Fruit fly (Drosophila melanogaster) whole organism, prepupa: ENCODE results near the gene CG18558.

ENCODE experiments used
- CG10631 ChIP-seq: fragments of 200-800 bp; sonication (Bioruptor generic); optimal IDR thresholded peaks from 2 replicates; lab custom pipeline; 2016; ENCODE audit warnings: missing biosample characterization, missing genetic modification characterization
- CG10669 ChIP-seq: fragments of 200-800 bp; sonication (Bioruptor generic); optimal IDR thresholded peaks from 3 replicates; lab custom pipeline; 2018; ENCODE audit warnings: missing biosample characterization, mild to moderate bottlenecking, missing genetic modification characterization, moderate library complexity
- CG11762 ChIP-seq: fragments of 200-800 bp; sonication (Bioruptor generic); optimal IDR thresholded peaks from 3 replicates; lab custom pipeline; 2016; ENCODE audit warnings: missing biosample characterization, missing genetic modification characterization; ENCODE audit not compliant: insufficient read depth
- CG11902 ChIP-seq: fragments of 200-800 bp; sonication (Bioruptor generic); optimal IDR thresholded peaks from 3 replicates; lab custom pipeline; 2016; ENCODE audit warnings: missing biosample characterization, missing genetic modification characterization
- CG16779 ChIP-seq: fragments of 200-800 bp; sonication (Bioruptor generic); optimal IDR thresholded peaks from 3 replicates; lab custom pipeline; 2017; ENCODE audit warnings: missing biosample characterization, mild to moderate bottlenecking, missing genetic modification characterization
- CG3032 ChIP-seq: fragments of 200-800 bp; optimal IDR thresholded peaks from 2 replicates; lab custom pipeline; 2019; ENCODE audit warnings: missing biosample characterization, mild to moderate bottlenecking, missing genetic modification characterization, moderate library complexity
- CG32006 ChIP-seq: fragments of 200-800 bp; sonication (Bioruptor generic); optimal IDR thresholded peaks from 3 replicates; lab custom pipeline; 2017; ENCODE audit warnings: missing biosample characterization, mild to moderate bottlenecking, missing genetic modification characterization
- CG34406 ChIP-seq: fragments of 200-800 bp; sonication (Bioruptor generic); optimal IDR thresholded peaks from 3 replicates; lab custom pipeline; 2016; ENCODE audit warnings: missing biosample characterization, missing genetic modification characterization
- CG3919 ChIP-seq: fragments of 200-800 bp; sonication (Bioruptor generic); optimal IDR thresholded peaks from 3 replicates; lab custom pipeline; 2016; ENCODE audit warnings: missing biosample characterization, missing genetic modification characterization
- CG6163 ChIP-seq: fragments of 200-800 bp; sonication (Bioruptor generic); IDR thresholded peaks from 3 replicates; pipeline ENCODE4 v1.3.6; 2022; ENCODE audit warnings: missing biosample characterization, missing genetic modification characterization
- CG6276 ChIP-seq: fragments of 200-800 bp; sonication (Bioruptor generic); optimal IDR thresholded peaks from 2 replicates; lab custom pipeline; 2017; ENCODE audit warnings: missing biosample characterization, mild to moderate bottlenecking, missing genetic modification characterization
- CG6792 ChIP-seq: fragments of 200-800 bp; sonication (Bioruptor generic); optimal IDR thresholded peaks from 3 replicates; lab custom pipeline; 2016; ENCODE audit warnings: missing biosample characterization, missing genetic modification characterization
- CG6808 ChIP-seq: fragments of 200-800 bp; sonication (Bioruptor generic); optimal IDR thresholded peaks from 3 replicates; lab custom pipeline; 2017; ENCODE audit warnings: missing biosample characterization, missing genetic modification characterization, mild to moderate bottlenecking, moderate library complexity, missing genetic modification reagents
- CG6854 ChIP-seq: fragments of 200-800 bp; sonication (Bioruptor generic); optimal IDR thresholded peaks from 2 replicates; lab custom pipeline; 2017; ENCODE audit warnings: missing biosample characterization, mild to moderate bottlenecking, missing genetic modification characterization
- CG7368 ChIP-seq: fragments of 200-800 bp; sonication (Bioruptor generic); optimal IDR thresholded peaks from 3 replicates; lab custom pipeline; 2016; ENCODE audit warnings: missing biosample characterization, missing genetic modification characterization
- CG8119 ChIP-seq: fragments of 200-800 bp; sonication (Bioruptor generic); IDR thresholded peaks from 3 replicates; pipeline ENCODE4 v1.3.6; 2022; ENCODE audit warnings: missing biosample characterization, missing genetic modification characterization
- CG8319 ChIP-seq: fragments of 200-800 bp; sonication (Bioruptor generic); optimal IDR thresholded peaks from 3 replicates; lab custom pipeline; 2016; ENCODE audit warnings: missing biosample characterization, missing genetic modification characterization
- CG8632 ChIP-seq: fragments of 200-800 bp; sonication (Bioruptor generic); optimal IDR thresholded peaks from 3 replicates; lab custom pipeline; 2016; ENCODE audit warnings: missing biosample characterization, missing genetic modification characterization
- CG9139 ChIP-seq: fragments of 200-800 bp; sonication (Bioruptor generic); optimal IDR thresholded peaks from 3 replicates; lab custom pipeline; 2017; ENCODE audit warnings: missing biosample characterization, mild to moderate bottlenecking, missing genetic modification characterization
- Eip78C ChIP-seq: fragments of 200-800 bp; sonication (Bioruptor generic); peaks from one replicate; lab custom pipeline; 2016; ENCODE audit warnings: missing biosample characterization, missing genetic modification characterization
- Ets21C ChIP-seq: fragments of 200-800 bp; sonication (Bioruptor generic); optimal IDR thresholded peaks from 3 replicates; lab custom pipeline; 2016; ENCODE audit warnings: missing biosample characterization, missing genetic modification characterization
- Gug ChIP-seq: fragments of 200-800 bp; sonication (Bioruptor generic); IDR thresholded peaks from 2 replicates; pipeline ENCODE4 v1.3.6; 2022; ENCODE audit warnings: missing biosample characterization, missing genetic modification characterization
- Hr38 ChIP-seq: sonication (Bioruptor generic); optimal IDR thresholded peaks from 2 replicates; lab custom pipeline; 2016; ENCODE audit warnings: missing biosample characterization, missing genetic modification characterization
- Hr39 ChIP-seq: fragments of 200-800 bp; sonication (Bioruptor generic); optimal IDR thresholded peaks from 2 replicates; lab custom pipeline; 2016; ENCODE audit warnings: missing biosample characterization, missing genetic modification characterization
- Hr4 ChIP-seq: fragments of 200-800 bp; sonication (Bioruptor generic); optimal IDR thresholded peaks from 3 replicates; lab custom pipeline; 2016; ENCODE audit warnings: missing biosample characterization, missing genetic modification characterization
- Lpt ChIP-seq: fragments of 200-800 bp; sonication (Bioruptor generic); optimal IDR thresholded peaks from 3 replicates; lab custom pipeline; 2016; ENCODE audit warnings: missing biosample characterization, missing genetic modification characterization
- Met ChIP-seq: fragments of 200-800 bp; sonication (Bioruptor generic); optimal IDR thresholded peaks from 3 replicates; lab custom pipeline; 2016; ENCODE audit warnings: missing biosample characterization, missing genetic modification characterization
- OdsH ChIP-seq: fragments of 200-800 bp; sonication (Bioruptor generic); optimal IDR thresholded peaks from 3 replicates; lab custom pipeline; 2016; ENCODE audit warnings: missing biosample characterization, missing genetic modification characterization
- Smox ChIP-seq: fragments of 200-800 bp; sonication (Bioruptor generic); optimal IDR thresholded peaks from 3 replicates; lab custom pipeline; 2016; ENCODE audit warnings: missing biosample characterization, missing genetic modification characterization
- Sox102F ChIP-seq: fragments of 200-800 bp; sonication (Bioruptor generic); optimal IDR thresholded peaks from 2 replicates; lab custom pipeline; 2016; ENCODE audit warnings: missing biosample characterization, mild to moderate bottlenecking, missing genetic modification characterization
- Sox14 ChIP-seq: fragments of 200-800 bp; sonication (Bioruptor generic); optimal IDR thresholded peaks from 3 replicates; lab custom pipeline; 2016; ENCODE audit warnings: missing biosample characterization, missing genetic modification characterization
- Sox15 ChIP-seq: fragments of 200-800 bp; sonication (Bioruptor generic); optimal IDR thresholded peaks from 3 replicates; lab custom pipeline; 2016; ENCODE audit warnings: missing biosample characterization, missing genetic modification characterization
- achi ChIP-seq: fragments of 200-800 bp; sonication (Bioruptor generic); optimal IDR thresholded peaks from 3 replicates; lab custom pipeline; 2016; ENCODE audit warnings: missing biosample characterization, missing genetic modification characterization
- acj6 ChIP-seq: fragments of 200-800 bp; sonication (Bioruptor generic); optimal IDR thresholded peaks from 3 replicates; lab custom pipeline; 2016; ENCODE audit warnings: missing biosample characterization, missing genetic modification characterization
- cyc ChIP-seq: fragments of 200-800 bp; sonication (Bioruptor generic); optimal IDR thresholded peaks from 3 replicates; lab custom pipeline; 2016; ENCODE audit warnings: missing biosample characterization, missing genetic modification characterization
- dac ChIP-seq: fragments of 200-800 bp; sonication (Bioruptor generic); optimal IDR thresholded peaks from 2 replicates; lab custom pipeline; 2017; ENCODE audit warnings: missing biosample characterization, mild to moderate bottlenecking, missing genetic modification characterization
- dsx ChIP-seq: fragments of 200-800 bp; optimal IDR thresholded peaks from 3 replicates; lab custom pipeline; 2019; ENCODE audit warnings: missing biosample characterization, mild to moderate bottlenecking, missing genetic modification characterization, moderate library complexity; ENCODE audit not compliant: poor library complexity, severe bottlenecking
- esn ChIP-seq: fragments of 200-800 bp; sonication (Bioruptor generic); optimal IDR thresholded peaks from 2 replicates; lab custom pipeline; 2016; ENCODE audit warnings: missing biosample characterization, mild to moderate bottlenecking, missing genetic modification characterization, moderate library complexity
- fd59A ChIP-seq: fragments of 200-800 bp; sonication (Bioruptor generic); optimal IDR thresholded peaks from 2 replicates; lab custom pipeline; 2017; ENCODE audit warnings: missing biosample characterization, mild to moderate bottlenecking, missing genetic modification characterization, missing genetic modification reagents
- lz ChIP-seq: fragments of 200-800 bp; sonication (Bioruptor generic); optimal IDR thresholded peaks from 3 replicates; lab custom pipeline; 2016; ENCODE audit warnings: missing biosample characterization, missing genetic modification characterization
- net ChIP-seq: fragments of 200-800 bp; sonication (Bioruptor generic); optimal IDR thresholded peaks from 3 replicates; lab custom pipeline; 2016; ENCODE audit warnings: missing biosample characterization, missing genetic modification characterization
- pdm3 ChIP-seq: fragments of 200-800 bp; sonication (Bioruptor generic); optimal IDR thresholded peaks from 3 replicates; lab custom pipeline; 2016; ENCODE audit warnings: missing biosample characterization, missing genetic modification characterization
- spab ChIP-seq: fragments of 200-800 bp; sonication (Bioruptor generic); optimal IDR thresholded peaks from 2 replicates; lab custom pipeline; 2017; ENCODE audit warnings: missing biosample characterization, mild to moderate bottlenecking, missing genetic modification characterization, missing genetic modification reagents
- ss ChIP-seq, 2 experiments: fragments of 200-800 bp; sonication (Bioruptor generic); optimal IDR thresholded peaks; 2 replicates in 1 of 2; 3 replicates in 1 of 2; lab custom pipeline; 2017 to 2018; ENCODE audit warnings: mild to moderate bottlenecking in 2 of 2, missing biosample characterization in 2 of 2, missing genetic modification characterization in 2 of 2, moderate library complexity in 1 of 2
- topi ChIP-seq: fragments of 200-800 bp; sonication (Bioruptor generic); optimal IDR thresholded peaks from 3 replicates; lab custom pipeline; 2016; ENCODE audit warnings: missing biosample characterization, missing genetic modification characterization
- vri ChIP-seq: fragments of 200-800 bp; sonication (Bioruptor generic); optimal IDR thresholded peaks from 3 replicates; lab custom pipeline; 2016; ENCODE audit warnings: missing biosample characterization, mild to moderate bottlenecking, missing genetic modification characterization

Gene CG18558

DNA sequence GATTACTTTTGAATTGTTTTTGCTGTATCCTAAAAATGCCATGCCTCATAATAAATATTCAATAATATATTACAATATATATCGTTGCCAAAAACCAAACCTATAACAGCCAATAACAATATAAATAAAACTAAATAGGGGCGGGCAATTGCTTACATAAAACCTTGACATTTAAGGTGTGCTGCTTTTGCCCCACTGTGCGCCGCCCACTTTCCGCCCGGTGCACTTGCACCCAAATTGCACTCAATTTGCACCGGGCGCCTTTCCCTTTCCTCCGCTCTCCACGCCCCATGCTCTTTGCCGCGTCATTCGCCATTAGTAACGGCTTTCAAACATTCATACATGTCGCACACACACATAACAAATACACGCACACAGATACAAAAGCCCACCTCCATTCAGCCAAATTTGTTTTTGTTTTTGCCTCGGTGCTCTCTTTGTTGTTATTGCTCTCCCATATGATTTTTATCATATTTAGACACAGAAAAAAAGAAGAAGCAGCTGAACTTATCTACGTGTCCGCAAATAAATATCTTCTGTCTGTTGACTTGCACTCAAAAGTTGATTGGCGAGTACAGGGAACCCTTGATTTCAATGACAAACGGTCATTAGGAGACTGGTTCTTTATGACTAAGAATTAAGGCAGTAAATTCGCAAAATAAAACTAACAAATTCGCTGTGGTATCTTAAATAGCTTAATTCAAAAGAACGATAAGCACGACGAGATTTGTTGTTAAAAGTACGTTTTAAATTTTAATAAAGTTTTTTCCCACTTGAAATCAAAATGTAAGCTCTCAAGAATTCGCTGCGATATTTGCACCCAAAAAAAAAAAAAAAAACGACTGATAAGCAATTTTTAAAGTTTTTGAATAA, 13.8 kb upstream of the CG18558 start (continued):
- TF ChIP-seq Hr39 (GFP tag; lab: Kevin White, UChicago): peak; percentile 20
- peak; percentile 66 for TF ChIP-seq dac (GFP tag; lab: Kevin White, UChicago)
- peak; percentile 69 for TF ChIP-seq acj6 (GFP tag; lab: Kevin White, UChicago)
- TF ChIP-seq vri (GFP tag; lab: Kevin White, UChicago): peak; percentile 47
- TF ChIP-seq CG3919 (GFP tag; lab: Kevin White, UChicago): peak; percentile 77
- TF ChIP-seq net (GFP tag; lab: Kevin White, UChicago): peak; percentile 78
- peak; percentile 11 for TF ChIP-seq CG8319 (GFP tag; lab: Kevin White, UChicago)
- TF ChIP-seq CG8119 (GFP tag; lab: Robert Waterston, UW): peak; percentile 88
- no peak for TF ChIP-seq CG11902
- no peak for TF ChIP-seq cyc (GFP tag; lab: Kevin White, UChicago)
- no peak for TF ChIP-seq Ets21C (GFP tag; lab: Kevin White, UChicago)
- TF ChIP-seq lz: peak; percentile 17
- peak; percentile 56 for TF ChIP-seq CG34406 (GFP tag; lab: Kevin White, UChicago)
- no peak for TF ChIP-seq Sox15 (GFP tag; lab: Kevin White, UChicago)
- TF ChIP-seq ss (GFP tag; optimal IDR thresholded peaks at IDR 0.05; lab: Kevin White, UChicago): peak; percentile 23 to 47
- TF ChIP-seq CG8632 (GFP tag; lab: Kevin White, UChicago): peak; percentile 55
- TF ChIP-seq Gug (GFP tag; lab: Robert Waterston, UW): peak; percentile 70
- no peak for TF ChIP-seq CG16779
- TF ChIP-seq spab (GFP tag; lab: Kevin White, UChicago): peak; percentile 50
- TF ChIP-seq CG6854 (GFP tag; lab: Kevin White, UChicago): no peak
- peak; percentile 54 for TF ChIP-seq CG10669 (GFP tag; lab: Kevin White, UChicago)
- peak; percentile 84 for TF ChIP-seq Eip78C (GFP tag; lab: Kevin White, UChicago)
- peak; percentile 36 for TF ChIP-seq CG11762 (GFP tag; lab: Kevin White, UChicago)
- peak; percentile 42 for TF ChIP-seq CG6808 (GFP tag; lab: Kevin White, UChicago)
- TF ChIP-seq Hr38 (GFP tag; lab: Kevin White, UChicago): no peak
- TF ChIP-seq CG6276 (GFP tag; lab: Kevin White, UChicago): peak; percentile 87
- TF ChIP-seq Lpt (GFP tag; lab: Kevin White, UChicago): peak; percentile 68
- TF ChIP-seq CG9139 (GFP tag; lab: Kevin White, UChicago): no peak
- TF ChIP-seq CG10631 (GFP tag; lab: Kevin White, UChicago): peak; percentile 42
- TF ChIP-seq Smox (GFP tag; lab: Kevin White, UChicago): peak; percentile 50
- peak; percentile 39 for TF ChIP-seq Sox102F (GFP tag; lab: Kevin White, UChicago)
- peak; percentile 75 for TF ChIP-seq CG6163
- TF ChIP-seq Hr4: peak; percentile 74
- TF ChIP-seq CG6792 (GFP tag; lab: Kevin White, UChicago): peak; percentile 52

DNA sequence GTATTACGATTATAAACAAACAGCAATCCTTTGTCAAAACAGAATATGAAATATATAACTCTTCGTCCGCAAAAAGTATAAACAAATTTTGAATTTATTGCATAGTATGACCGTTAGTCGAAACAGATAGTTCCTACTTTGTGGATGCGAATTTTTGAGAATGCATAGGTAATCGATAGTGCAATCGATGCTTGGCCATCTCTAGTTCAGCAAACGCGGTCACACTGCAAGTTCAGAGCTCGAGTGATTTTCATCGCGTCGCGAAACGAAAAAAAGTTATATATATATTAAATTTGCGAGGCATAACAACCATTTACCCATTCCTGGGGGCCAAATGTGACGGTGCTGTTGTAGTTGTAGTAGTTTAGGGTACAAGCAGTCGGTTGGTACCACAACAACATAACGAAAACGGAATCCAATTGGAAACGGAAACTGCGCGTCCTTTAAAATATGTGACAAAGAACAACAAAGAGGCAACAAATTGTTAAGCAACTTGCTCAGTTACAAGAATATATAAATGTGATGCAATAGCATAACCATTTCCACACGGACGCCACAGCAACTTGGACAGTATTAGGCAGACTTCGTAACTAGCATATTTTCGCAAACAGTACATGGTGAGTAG, 12.8 kb upstream of the CG18558 start, which contains the start of gene CG2991:
Gene CG2991, plus strand, starts transcription at position 205 of the 625 bp plus-strand sequence.
- TF ChIP-seq CG3032 (tag; lab: Kevin White, UChicago) (no peak), CG11902 (no peak), CG10631 (GFP tag; lab: Kevin White, UChicago) (no peak), CG8319 (GFP tag; lab: Kevin White, UChicago) (no peak), fd59A (GFP tag; lab: Kevin White, UChicago) (no peak), CG8632 (GFP tag; lab: Kevin White, UChicago) (no peak), acj6 (GFP tag; lab: Kevin White, UChicago) (no peak), CG6276 (GFP tag; lab: Kevin White, UChicago) (no peak), Gug (GFP tag; lab: Robert Waterston, UW) (no peak), OdsH (no peak), CG9139 (GFP tag; lab: Kevin White, UChicago) (no peak), Met (GFP tag; lab: Kevin White, UChicago) (peak; percentile 1), CG8119 (GFP tag; lab: Robert Waterston, UW) (no peak), Sox14 (GFP tag; lab: Kevin White, UChicago) (peak; percentile 78), achi (GFP tag; lab: Kevin White, UChicago) (no peak), pdm3 (GFP tag; lab: Kevin White, UChicago) (no peak), Smox (GFP tag; lab: Kevin White, UChicago) (peak; percentile 0), Hr4 (no peak), topi (GFP tag; lab: Kevin White, UChicago) (peak; percentile 41), CG34406 (GFP tag; lab: Kevin White, UChicago) (no peak), esn (GFP tag; lab: Kevin White, UChicago) (no peak), dsx (GFP tag; lab: Kevin White, UChicago) (peak; percentile 75), CG7368 (GFP tag; lab: Kevin White, UChicago) (no peak), CG32006 (GFP tag; lab: Kevin White, UChicago) (no peak), CG16779 (no peak), CG6808 (GFP tag; lab: Kevin White, UChicago) (no peak)
